Fruit fly (Drosophila melanogaster) whole organism, embryonic: ENCODE measurements around the gene yuri.
A peak's percentile ranks its signal among the peaks of the same experiment; 100 is the strongest.

Experiments used
- Asciz ChIP-seq: fragments of 200-800 bp; sonication (Bioruptor generic); optimal IDR thresholded peaks from 2 replicates; lab custom pipeline; 2017; ENCODE audit warnings: missing biosample characterization, mild to moderate bottlenecking, missing genetic modification characterization, missing genetic modification reagents
- BtbVII ChIP-seq: fragments of 200-800 bp; sonication (Bioruptor generic); optimal IDR thresholded peaks from 3 replicates; lab custom pipeline; 2017; ENCODE audit warnings: missing biosample characterization, mild to moderate bottlenecking, missing genetic modification characterization
- CG11093 ChIP-seq: fragments of 200-800 bp; sonication (Bioruptor generic); IDR thresholded peaks from 3 replicates; pipeline ENCODE4 v1.3.6; 2022; ENCODE audit warnings: missing biosample characterization, missing genetic modification characterization
- CG12299 ChIP-seq: fragments of 200-800 bp; sonication (Bioruptor generic); optimal IDR thresholded peaks from 2 replicates; lab custom pipeline; 2018; ENCODE audit warnings: missing biosample characterization, mild to moderate bottlenecking, missing genetic modification characterization
- CG13624 ChIP-seq: fragments of 200-800 bp; sonication (Bioruptor generic); optimal IDR thresholded peaks from 2 replicates; lab custom pipeline; 2016; ENCODE audit warnings: missing biosample characterization, missing genetic modification characterization
- CG14441 ChIP-seq: fragments of 200-800 bp; sonication (Bioruptor generic); IDR thresholded peaks from 2 replicates; pipeline ENCODE4 v1.3.6; 2022; ENCODE audit warnings: missing biosample characterization, missing genetic modification characterization
- CG16779 ChIP-seq: fragments of 200-800 bp; sonication (Bioruptor generic); IDR thresholded peaks from 2 replicates; pipeline ENCODE4 v1.3.6; 2022; ENCODE audit warnings: missing biosample characterization, missing genetic modification characterization
- CG18599 ChIP-seq: fragments of 200-800 bp; sonication (Bioruptor generic); optimal IDR thresholded peaks from 3 replicates; lab custom pipeline; 2017; ENCODE audit warnings: missing biosample characterization, missing genetic modification characterization, mild to moderate bottlenecking, moderate library complexity, missing genetic modification reagents
- CG2120 ChIP-seq: fragments of 200-800 bp; sonication (Bioruptor generic); optimal IDR thresholded peaks from 3 replicates; lab custom pipeline; 2016; ENCODE audit warnings: missing biosample characterization, missing genetic modification characterization
- CG2129 ChIP-seq: fragments of 200-800 bp; sonication (Bioruptor generic); IDR thresholded peaks from 2 replicates; pipeline ENCODE4 v1.3.6; 2022; ENCODE audit warnings: missing biosample characterization, missing genetic modification characterization; ENCODE audit not compliant: partially characterized antibody
- CG2199 ChIP-seq: fragments of 200-800 bp; sonication (Bioruptor generic); IDR thresholded peaks from 3 replicates; pipeline ENCODE4 v1.3.6; 2022; ENCODE audit warnings: missing biosample characterization, missing genetic modification characterization
- CG3281 ChIP-seq: fragments of 200-800 bp; sonication (Bioruptor generic); optimal IDR thresholded peaks from 3 replicates; lab custom pipeline; 2017; ENCODE audit warnings: missing biosample characterization, mild to moderate bottlenecking, missing genetic modification characterization
- CG4360 ChIP-seq: fragments of 200-800 bp; sonication (Bioruptor generic); IDR thresholded peaks from 2 replicates; pipeline ENCODE4 v1.3.6; 2022; ENCODE audit warnings: missing biosample characterization, missing genetic modification characterization
- CG9437 ChIP-seq: fragments of 200-800 bp; sonication (Bioruptor generic); optimal IDR thresholded peaks from 2 replicates; lab custom pipeline; 2018; ENCODE audit warnings: missing biosample characterization, mild to moderate bottlenecking, missing genetic modification characterization
- D ChIP-seq, 2 experiments: fragments of 200-800 bp in 1 of 2; fragments of >200 bp in 1 of 2; sonication (Bioruptor generic) in 1 of 2; optimal IDR thresholded peaks; 2 replicates in 1 of 2; 3 replicates in 1 of 2; lab custom pipeline; 2017; ENCODE audit warnings: mild to moderate bottlenecking in 1 of 2, missing biosample characterization in 1 of 2, missing genetic modification characterization in 1 of 2, missing genetic modification reagents in 1 of 2
- E2f2 ChIP-seq: fragments of 200-800 bp; sonication (Bioruptor generic); IDR thresholded peaks from 2 replicates; pipeline ENCODE4 v1.3.6; 2022; ENCODE audit warnings: missing biosample characterization, missing genetic modification characterization
- HLHmδ ChIP-seq: fragments of 200-800 bp; sonication (Bioruptor generic); optimal IDR thresholded peaks from 2 replicates; lab custom pipeline; 2018; ENCODE audit warnings: missing biosample characterization, mild to moderate bottlenecking, missing genetic modification characterization, moderate library complexity
- Hmx ChIP-seq: fragments of 200-800 bp; sonication (Bioruptor generic); optimal IDR thresholded peaks from 2 replicates; lab custom pipeline; 2016; ENCODE audit warnings: missing biosample characterization, missing genetic modification characterization
- Nf-YB ChIP-seq: fragments of 200-800 bp; sonication (Bioruptor generic); optimal IDR thresholded peaks from 3 replicates; lab custom pipeline; 2019; ENCODE audit warnings: missing biosample characterization, mild to moderate bottlenecking, missing genetic modification characterization, moderate library complexity
- Rx ChIP-seq: fragments of 200-800 bp; sonication (Bioruptor generic); IDR thresholded peaks from 2 replicates; pipeline ENCODE4 v1.3.6; 2022; ENCODE audit warnings: missing biosample characterization, missing genetic modification characterization
- Six4 ChIP-seq: fragments of 200-800 bp; sonication (Bioruptor generic); optimal IDR thresholded peaks from 2 replicates; lab custom pipeline; 2016; ENCODE audit warnings: missing biosample characterization, missing genetic modification characterization
- Spps ChIP-seq: fragments of 200-800 bp; sonication (Bioruptor generic); optimal IDR thresholded peaks from 2 replicates; lab custom pipeline; 2018; ENCODE audit warnings: missing biosample characterization, mild to moderate bottlenecking, missing genetic modification characterization
- Taf1 ChIP-seq: fragments of 200-800 bp; sonication (Bioruptor generic); IDR thresholded peaks from 2 replicates; pipeline ENCODE4 v1.3.6; 2022; ENCODE audit warnings: missing biosample characterization, missing genetic modification characterization
- Trl ChIP-seq, 3 experiments: fragments of >200 bp in 2 of 3; fragments of 200-800 bp in 1 of 3; sonication (Bioruptor generic) in 1 of 3; optimal IDR thresholded peaks; 2 replicates in 1 of 3; 3 replicates in 2 of 3; lab custom pipeline; 2016 to 2017; ENCODE audit warnings: missing biosample characterization in 1 of 3, missing genetic modification characterization in 1 of 3
- Xrp1 ChIP-seq: fragments of 200-800 bp; sonication (Bioruptor generic); IDR thresholded peaks from 2 replicates; pipeline ENCODE4 v1.3.6; 2022; ENCODE audit warnings: missing biosample characterization, missing genetic modification characterization
- ara ChIP-seq: fragments of 200-800 bp; sonication (Bioruptor generic); IDR thresholded peaks from 2 replicates; pipeline ENCODE4 v1.3.6; 2022; ENCODE audit warnings: missing biosample characterization, missing genetic modification characterization
- caup ChIP-seq: fragments of 200-800 bp; sonication (Bioruptor generic); optimal IDR thresholded peaks from 3 replicates; lab custom pipeline; 2017; ENCODE audit warnings: missing biosample characterization, mild to moderate bottlenecking, missing genetic modification characterization, moderate library complexity; ENCODE audit not compliant: severe bottlenecking
- chif ChIP-seq, 2 experiments: fragments of 200-800 bp; sonication (Bioruptor generic); optimal IDR thresholded peaks; 3 replicates each; lab custom pipeline; 2016; ENCODE audit warnings: missing biosample characterization in 2 of 2, missing genetic modification characterization in 2 of 2
- ci ChIP-seq: fragments of 200-800 bp; sonication (Bioruptor generic); IDR thresholded peaks from 3 replicates; pipeline ENCODE4 v1.3.6; 2022; ENCODE audit warnings: missing biosample characterization, missing genetic modification characterization
- crol ChIP-seq: fragments of 200-800 bp; sonication (Bioruptor generic); IDR thresholded peaks from 2 replicates; pipeline ENCODE4 v1.3.6; 2022; ENCODE audit warnings: missing biosample characterization, missing genetic modification characterization
- dmrt11E ChIP-seq: fragments of 200-800 bp; sonication (Bioruptor generic); optimal IDR thresholded peaks from 3 replicates; lab custom pipeline; 2018; ENCODE audit warnings: missing biosample characterization, mild to moderate bottlenecking, missing genetic modification characterization, moderate library complexity
- lbe ChIP-seq: fragments of 200-800 bp; sonication (Bioruptor generic); optimal IDR thresholded peaks from 2 replicates; lab custom pipeline; 2016; ENCODE audit warnings: missing biosample characterization, mild to moderate bottlenecking, missing genetic modification characterization
- mld ChIP-seq: fragments of 200-800 bp; sonication (Bioruptor generic); IDR thresholded peaks from 3 replicates; pipeline ENCODE4 v1.3.6; 2022; ENCODE audit warnings: missing biosample characterization, missing genetic modification characterization; ENCODE audit not compliant: partially characterized antibody
- nom ChIP-seq: fragments of 200-800 bp; sonication (Bioruptor generic); optimal IDR thresholded peaks from 2 replicates; lab custom pipeline; 2017; ENCODE audit warnings: missing biosample characterization, missing genetic modification characterization, mild to moderate bottlenecking, moderate library complexity, missing genetic modification reagents
- pb ChIP-seq: fragments of 200-800 bp; sonication (Bioruptor generic); optimal IDR thresholded peaks from 3 replicates; lab custom pipeline; 2016; ENCODE audit warnings: missing biosample characterization, missing genetic modification characterization
- pfk ChIP-seq: fragments of 200-800 bp; sonication (Bioruptor generic); optimal IDR thresholded peaks from 2 replicates; lab custom pipeline; 2018; ENCODE audit warnings: missing biosample characterization, mild to moderate bottlenecking, missing genetic modification characterization, moderate library complexity
- rib ChIP-seq: fragments of 200-800 bp; sonication (Bioruptor generic); IDR thresholded peaks from 2 replicates; pipeline ENCODE4 v1.3.6; 2022; ENCODE audit warnings: missing biosample characterization, missing genetic modification characterization
- schlank ChIP-seq: fragments of 200-800 bp; sonication (Bioruptor generic); optimal IDR thresholded peaks from 2 replicates; lab custom pipeline; 2018; ENCODE audit warnings: missing biosample characterization, mild to moderate bottlenecking, missing genetic modification characterization
- slbo ChIP-seq: fragments of 200-800 bp; sonication (Bioruptor generic); IDR thresholded peaks from 2 replicates; pipeline ENCODE4 v1.3.6; 2022; ENCODE audit warnings: missing biosample characterization, missing genetic modification characterization
- slp2 ChIP-seq: fragments of 200-800 bp; sonication (Bioruptor generic); optimal IDR thresholded peaks from 2 replicates; lab custom pipeline; 2016; ENCODE audit warnings: missing biosample characterization, missing genetic modification characterization
- sqz ChIP-seq: fragments of 200-800 bp; sonication (Bioruptor generic); optimal IDR thresholded peaks from 3 replicates; lab custom pipeline; 2018; ENCODE audit warnings: missing biosample characterization, mild to moderate bottlenecking, missing genetic modification characterization
- stwl ChIP-seq: fragments of 200-800 bp; sonication (Bioruptor generic); optimal IDR thresholded peaks from 3 replicates; lab custom pipeline; 2018; ENCODE audit warnings: missing biosample characterization, mild to moderate bottlenecking, missing genetic modification characterization, moderate library complexity
- tll ChIP-seq, 2 experiments: fragments of 200-800 bp in 1 of 2; fragments of >200 bp in 1 of 2; sonication (Bioruptor generic) in 1 of 2; optimal IDR thresholded peaks; 2 replicates each; lab custom pipeline; 2017 to 2019; ENCODE audit warnings: missing biosample characterization in 2 of 2, missing genetic modification characterization in 2 of 2, mild to moderate bottlenecking in 1 of 2, moderate library complexity in 1 of 2
- tna ChIP-seq: fragments of 200-800 bp; sonication (Bioruptor generic); IDR thresholded peaks from 2 replicates; pipeline ENCODE4 v1.3.6; 2022; ENCODE audit warnings: missing biosample characterization, missing genetic modification characterization; ENCODE audit not compliant: partially characterized antibody
- vnd ChIP-seq: fragments of 200-800 bp; sonication (Bioruptor generic); IDR thresholded peaks from 3 replicates; pipeline ENCODE4 v1.3.6; 2022; ENCODE audit warnings: missing biosample characterization, missing genetic modification characterization; ENCODE audit not compliant: partially characterized antibody
- wdn ChIP-seq: fragments of 200-800 bp; sonication (Bioruptor generic); IDR thresholded peaks from 2 replicates; pipeline ENCODE4 v1.3.6; 2022; ENCODE audit warnings: missing biosample characterization, missing genetic modification characterization
- yki ChIP-seq: fragments of >200 bp; optimal IDR thresholded peaks from 3 replicates; lab custom pipeline; 2018
- zf30C ChIP-seq: fragments of 200-800 bp; sonication (Bioruptor generic); optimal IDR thresholded peaks from 3 replicates; lab custom pipeline; 2018; ENCODE audit warnings: missing biosample characterization, mild to moderate bottlenecking, missing genetic modification characterization

Gene yuri

dm6 chr2L:15264483-15264987, at the start of gene yuri (continued):
- TF ChIP-seq Asciz (GFP tag; lab: Kevin White, UChicago) = peak; percentile 47
- peak; percentile 56 for TF ChIP-seq caup (GFP tag; lab: Kevin White, UChicago)
- no peak for TF ChIP-seq CG12299
- peak; percentile 38 for TF ChIP-seq pb (GFP tag; lab: Kevin White, UChicago)
- TF ChIP-seq CG3281 (GFP tag; lab: Kevin White, UChicago) = peak; percentile 40
- TF ChIP-seq wdn (GFP tag; lab: Robert Waterston, UW) = 0 out of 2 replicates have a peak, but pooled peaks have one; percentile 39
- TF ChIP-seq CG14441 = no peak
- TF ChIP-seq sqz (GFP tag; lab: Kevin White, UChicago) = peak; percentile 63
- TF ChIP-seq nom (GFP tag; lab: Kevin White, UChicago) = peak; percentile 86
- peak; percentile 67 for TF ChIP-seq ara (GFP tag; lab: Robert Waterston, UW)
- no peak for TF ChIP-seq chif (GFP tag; optimal IDR thresholded peaks at IDR 0.05; lab: Kevin White, UChicago)
- peak; percentile 58; the same call in 1 of the 2 replicates for TF ChIP-seq Xrp1 (GFP tag; lab: Robert Waterston, UW)
- peak; percentile 41 for TF ChIP-seq schlank
- TF ChIP-seq CG2199 (GFP tag; lab: Robert Waterston, UW) = peak; percentile 59; the same call in 1 of the 3 replicates
- peak; percentile 21 for TF ChIP-seq CG13624 (GFP tag; lab: Kevin White, UChicago)
- TF ChIP-seq E2f2 (GFP tag; lab: Robert Waterston, UW) = peak; percentile 33; the same call in 1 of the 2 replicates
- peak; percentile 57 for TF ChIP-seq CG18599 (GFP tag; lab: Kevin White, UChicago)
- TF ChIP-seq BtbVII (GFP tag; lab: Kevin White, UChicago) = peak; percentile 74
- TF ChIP-seq lbe (GFP tag; lab: Kevin White, UChicago) = peak; percentile 76
- 0 out of 2 replicates have a peak, but pooled peaks have one; percentile 43 for TF ChIP-seq CG16779 (GFP tag; lab: Robert Waterston, UW)
- TF ChIP-seq Six4 (GFP tag; lab: Kevin White, UChicago) = no peak
- TF ChIP-seq zf30C (GFP tag; lab: Kevin White, UChicago) = peak; percentile 10
- peak; percentile 3 for TF ChIP-seq dmrt11E
- no peak for TF ChIP-seq tll (GFP tag; optimal IDR thresholded peaks at IDR 0.05; lab: Kevin White, UChicago)
- TF ChIP-seq CG2120 = peak; percentile 19
- TF ChIP-seq ci (GFP tag; lab: Robert Waterston, UW) = peak; percentile 80
- peak; percentile 10 for TF ChIP-seq stwl
- peak; percentile 76 for TF ChIP-seq crol (GFP tag; lab: Robert Waterston, UW)
- no peak for TF ChIP-seq D (optimal IDR thresholded peaks at IDR 0.05; lab: Kevin White, UChicago)
- TF ChIP-seq D (GFP tag; optimal IDR thresholded peaks at IDR 0.05; lab: Kevin White, UChicago) = no peak
- TF ChIP-seq Spps (tag; lab: Kevin White, UChicago) = peak; percentile 14
- no peak for TF ChIP-seq Hmx (GFP tag; lab: Kevin White, UChicago)
- no peak for TF ChIP-seq slp2 (GFP tag; lab: Kevin White, UChicago)
- TF ChIP-seq Nf-YB (GFP tag; lab: Kevin White, UChicago) = peak; percentile 23
- no peak for TF ChIP-seq CG2129
- TF ChIP-seq Trl (optimal IDR thresholded peaks at IDR 0.05; lab: Kevin White, UChicago) = peak; percentile 90 to 92
- peak; percentile 72 for TF ChIP-seq Trl (GFP tag; optimal IDR thresholded peaks at IDR 0.05; lab: Kevin White, UChicago)
- TF ChIP-seq slbo (GFP tag; lab: Robert Waterston, UW) = peak; percentile 33; the same call in 1 of the 2 replicates
- peak; percentile 89 for TF ChIP-seq HLHmδ
- TF ChIP-seq mld (GFP tag; lab: Robert Waterston, UW) = 0 out of 3 replicates have a peak, but pooled peaks have one; percentile 18
- TF ChIP-seq Taf1 (GFP tag; lab: Robert Waterston, UW) = no peak
- TF ChIP-seq pfk = peak; percentile 46
- no peak for TF ChIP-seq CG11093 (GFP tag; lab: Robert Waterston, UW)
- peak; percentile 67 for TF ChIP-seq rib (GFP tag; lab: Robert Waterston, UW)
- no peak for TF ChIP-seq vnd (GFP tag; lab: Robert Waterston, UW)
- TF ChIP-seq yki (lab: Kevin White, UChicago) = peak; percentile 75
- TF ChIP-seq Rx = no peak
- TF ChIP-seq CG9437 (GFP tag; lab: Kevin White, UChicago) = no peak
- TF ChIP-seq tna (GFP tag; lab: Robert Waterston, UW) = peak; percentile 36; the same call in 1 of the 2 replicates
- peak; percentile 95 for TF ChIP-seq CG4360
